Worm (Caenorhabditis elegans): ENCODE data around the gene prmt-9.

The prmt-9 gene

DNA sequence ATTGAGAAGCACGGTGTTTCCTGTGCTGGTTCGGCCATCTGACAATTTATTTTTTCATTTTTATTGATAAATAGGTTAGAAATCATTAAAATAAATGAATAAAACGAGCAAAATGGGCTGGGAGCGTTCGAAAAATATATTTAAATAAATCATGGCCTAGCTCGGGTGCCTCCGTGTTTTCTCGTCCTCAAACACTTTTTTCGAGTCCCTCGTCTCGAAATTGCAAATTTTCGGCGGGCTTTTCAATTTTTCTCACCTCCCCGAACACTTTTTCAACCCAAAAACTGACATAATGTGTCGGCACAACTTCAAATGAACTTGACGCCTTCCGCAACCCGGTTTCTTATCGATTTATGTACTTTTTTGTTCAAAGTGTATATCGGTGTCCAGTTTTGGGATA, at the start of gene prmt-9:
Gene prmt-9 (minus strand): TSS at position 38 of the 400 bp plus-strand sequence.
- TF ChIP-seq C08G9.2 (tag; optimal IDR thresholded peaks at IDR 0.05): peak; percentile 28
- TF ChIP-seq ceh-31 (tag; optimal IDR thresholded peaks at IDR 0.05): peak; percentile 51
- TF ChIP-seq ahr-1 (tag; optimal IDR thresholded peaks at IDR 0.05): no peak

DNA sequence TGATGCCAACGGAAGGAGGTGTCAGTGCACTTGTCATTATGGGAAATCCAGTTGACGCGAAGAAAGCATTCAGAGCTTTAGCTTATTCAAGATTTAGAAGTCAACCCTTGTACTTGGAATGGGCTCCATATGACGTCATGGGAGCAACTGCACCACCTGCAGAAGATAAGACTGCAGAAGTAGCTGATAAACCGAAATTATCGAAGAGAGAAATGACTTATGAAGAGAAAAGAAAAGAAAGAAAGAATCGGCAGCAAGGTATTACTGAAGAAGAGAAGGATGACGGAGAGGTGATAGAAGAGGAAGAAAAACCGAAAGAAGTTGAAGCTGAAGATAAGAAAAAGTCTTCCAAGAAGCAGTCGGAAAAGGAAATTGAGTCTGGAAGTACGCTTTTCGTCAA, 44.0 kb upstream of the prmt-9 start:
- TF ChIP-seq elt-2 (tag; optimal IDR thresholded peaks at IDR 0.05) (peak; percentile 65), ceh-45 (GFP tag; IDR thresholded peaks at IDR 0.05) (no peak)

- TF ChIP-seq fkh-6 (tag; optimal IDR thresholded peaks at IDR 0.05): no peak
- TF ChIP-seq ceh-2 (tag; optimal IDR thresholded peaks at IDR 0.05): no peak
- no peak for TF ChIP-seq ttx-3 (tag; optimal IDR thresholded peaks at IDR 0.05)
- TF ChIP-seq sox-4 (tag; optimal IDR thresholded peaks at IDR 0.05): no peak
- TF ChIP-seq pqm-1 (tag; optimal IDR thresholded peaks at IDR 0.05): no peak
Observed at ce11 chrIV:12725925-12726324, 41.7 kb upstream of the prmt-9 start.

DNA sequence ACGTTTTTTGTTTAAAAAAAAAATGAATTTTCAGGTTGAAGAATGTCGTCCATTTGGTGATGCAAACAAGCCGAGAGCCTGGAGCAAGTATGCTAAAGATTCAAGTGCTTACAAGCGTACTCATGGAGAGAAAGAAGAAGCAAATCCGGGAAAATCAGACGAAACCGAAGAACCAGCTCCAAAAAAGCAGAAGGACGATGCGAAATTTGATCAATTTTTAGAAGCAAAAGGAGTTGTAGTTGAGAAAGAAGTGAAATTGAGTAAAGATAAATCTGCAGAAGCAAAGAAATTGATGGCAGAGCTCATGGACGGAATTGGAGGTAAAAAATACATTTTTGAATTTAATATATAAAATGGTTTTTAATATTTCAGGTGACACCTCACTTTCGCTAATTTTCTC, 41.0 kb upstream of the prmt-9 start:
- no peak for TF ChIP-seq ceh-6 (GFP tag; optimal IDR thresholded peaks at IDR 0.05)
- no peak for TF ChIP-seq pqm-1 (tag; optimal IDR thresholded peaks at IDR 0.05)
- TF ChIP-seq nhr-232 (tag; optimal IDR thresholded peaks at IDR 0.05): no peak
- no peak for TF ChIP-seq ahr-1 (tag; optimal IDR thresholded peaks at IDR 0.05)
- TF ChIP-seq madf-2 (tag; optimal IDR thresholded peaks at IDR 0.05): no peak
- TF ChIP-seq nhr-11 (tag; optimal IDR thresholded peaks at IDR 0.05): no peak
- TF ChIP-seq dmd-4 (tag; optimal IDR thresholded peaks at IDR 0.05; ENCODE audit: borderline replicate concordance): no peak
- TF ChIP-seq zip-5 (tag; optimal IDR thresholded peaks at IDR 0.05): no peak
- TF ChIP-seq unc-86 (tag; optimal IDR thresholded peaks at IDR 0.05): no peak

DNA sequence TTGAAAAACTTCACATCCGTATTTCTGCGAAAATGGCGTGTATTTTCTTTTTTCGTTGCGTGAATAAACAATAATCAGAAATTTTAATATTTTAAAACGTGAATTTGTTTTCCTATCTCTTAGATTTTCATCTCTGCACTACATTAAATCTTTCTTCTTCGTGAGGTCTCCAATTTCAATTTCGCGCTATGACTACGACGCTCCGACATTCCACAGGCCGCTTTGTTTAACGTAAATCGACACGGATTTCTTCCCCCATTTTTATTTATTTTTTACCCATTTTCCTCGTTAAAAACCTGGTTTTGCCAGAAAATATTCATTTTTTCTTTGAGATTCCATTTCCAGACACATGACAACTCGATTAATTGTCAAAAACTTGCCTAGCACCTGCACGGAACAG, 40.5 kb upstream of the prmt-9 start, which contains the start of the genes T23F6.3 and rbd-1:
Gene T23F6.3 (minus strand): TSS at position 120 of the 400 bp plus-strand sequence.
Gene rbd-1 (plus strand): TSS at position 346 of the 400 bp plus-strand sequence.
- TF ChIP-seq unc-42 (tag; optimal IDR thresholded peaks at IDR 0.05) (peak; percentile 73), ceh-18 (tag; optimal IDR thresholded peaks at IDR 0.05) (peak; percentile 66), lim-6 (tag; optimal IDR thresholded peaks at IDR 0.05) (peak; percentile 27), unc-86 (tag; optimal IDR thresholded peaks at IDR 0.05) (peak; percentile 43), ceh-34 (tag; optimal IDR thresholded peaks at IDR 0.05) (peak; percentile 77), ref-2 (tag; optimal IDR thresholded peaks at IDR 0.05) (peak; percentile 69), nfya-1 (tag; optimal IDR thresholded peaks at IDR 0.05) (peak; percentile 70), ceh-31 (tag; optimal IDR thresholded peaks at IDR 0.05) (peak; percentile 97), ahr-1 (tag; optimal IDR thresholded peaks at IDR 0.05) (peak; percentile 29), K02D7.2 (tag; optimal IDR thresholded peaks at IDR 0.05) (no peak), hlh-15 (tag; optimal IDR thresholded peaks at IDR 0.05) (peak; percentile 16), tbx-7 (tag; optimal IDR thresholded peaks at IDR 0.05) (peak; percentile 57), ceh-19 (GFP tag; optimal IDR thresholded peaks at IDR 0.05) (peak; percentile 19), odd-2 (tag; optimal IDR thresholded peaks at IDR 0.05) (no peak), C08G9.2 (tag; optimal IDR thresholded peaks at IDR 0.05) (peak; percentile 76), Y22D7AL.16 (tag; optimal IDR thresholded peaks at IDR 0.05) (peak; percentile 7), ets-4 (tag; optimal IDR thresholded peaks at IDR 0.05) (peak; percentile 76), mec-3 (tag; optimal IDR thresholded peaks at IDR 0.05; ENCODE audit: borderline replicate concordance) (peak; percentile 43), zip-5 (tag; optimal IDR thresholded peaks at IDR 0.05) (peak; percentile 62), rnt-1 (tag; optimal IDR thresholded peaks at IDR 0.05) (peak; percentile 72), ceh-2 (tag; optimal IDR thresholded peaks at IDR 0.05) (peak; percentile 83), tbx-2 (tag; optimal IDR thresholded peaks at IDR 0.05) (peak; percentile 89), madf-2 (tag; optimal IDR thresholded peaks at IDR 0.05) (no peak), sdc-2 (tag; optimal IDR thresholded peaks at IDR 0.05) (no peak), dve-1 (tag; optimal IDR thresholded peaks at IDR 0.05) (peak; percentile 61), lin-11 (tag; optimal IDR thresholded peaks at IDR 0.05) (no peak), fax-1 (tag; optimal IDR thresholded peaks at IDR 0.05) (peak; percentile 62), unc-3 (GFP tag; conservative IDR thresholded peaks at IDR 0.05) (0 out of 2 replicates have a peak, but pooled peaks have one; percentile 12), unc-3 (tag; optimal IDR thresholded peaks at IDR 0.05) (peak; percentile 35), unc-55 (GFP tag; optimal IDR thresholded peaks at IDR 0.05) (peak; percentile 49), eyg-1 (tag; optimal IDR thresholded peaks at IDR 0.05) (no peak), pros-1 (tag; optimal IDR thresholded peaks at IDR 0.05) (no peak), ceh-14 (tag; optimal IDR thresholded peaks at IDR 0.05) (peak; percentile 65)

Data from whole organism, late embryonic.